In the genomic region with DNA sequence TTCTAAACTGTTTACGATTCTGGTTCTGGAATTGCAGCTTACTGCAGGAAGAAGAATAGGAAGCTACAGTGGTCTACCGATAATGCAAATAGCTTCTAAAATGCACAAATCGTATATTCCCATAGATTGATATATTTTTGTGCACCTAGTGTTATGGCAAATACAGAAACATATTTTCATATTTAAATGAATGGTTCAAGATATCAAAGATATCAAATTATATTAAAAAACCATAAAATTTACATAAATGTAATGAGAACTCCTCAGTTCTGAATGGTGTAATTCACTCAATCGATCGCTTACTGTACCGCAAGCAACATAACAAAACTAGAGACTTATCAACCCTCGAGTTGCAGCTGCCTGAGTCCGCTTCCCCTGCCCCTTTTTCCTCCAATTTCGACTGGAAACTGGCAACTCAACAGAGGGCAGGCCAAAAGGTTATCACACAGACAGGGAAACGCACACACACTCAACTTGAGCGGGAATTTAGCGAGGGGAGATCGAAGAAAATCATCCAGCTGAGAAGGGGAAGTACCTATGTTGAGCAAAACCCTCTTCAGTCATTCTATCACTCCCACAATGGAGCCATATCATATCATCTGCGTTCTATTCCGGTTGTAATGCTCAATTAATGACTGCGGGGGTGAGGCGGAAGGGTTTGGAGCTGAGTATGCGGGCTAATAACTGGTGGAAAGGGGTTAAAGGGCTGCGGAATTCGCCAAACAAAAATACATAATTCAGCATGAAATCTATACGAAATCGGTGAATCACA, we compare ENCODE assay signal across 1 fruit fly cellular context.
TF ChIP-seq lines count a peak whose summit lies in the region.

No protein-coding gene starts in this region.

TF ChIP-seq in whole organism, embryonic, 481 proteins besides CTCF, POLR2A, EP300 and RAD21 (continued from another document):
- peak; percentile 45 for TF ChIP-seq fd96Cb (tag; optimal IDR thresholded peaks at IDR 0.05; lab: Kevin White, UChicago)
- peak; percentile 26 for TF ChIP-seq CG13775 (GFP tag; optimal IDR thresholded peaks at IDR 0.05; lab: Kevin White, UChicago)
- TF ChIP-seq CG1603 (tag; optimal IDR thresholded peaks at IDR 0.05; lab: Kevin White, UChicago) = no peak
- TF ChIP-seq CG2202 (tag; optimal IDR thresholded peaks at IDR 0.05; lab: Kevin White, UChicago) = peak; percentile 41
- peak; percentile 51 for TF ChIP-seq CG16815 (GFP tag; optimal IDR thresholded peaks at IDR 0.05; lab: Kevin White, UChicago)
- TF ChIP-seq tin (GFP tag; optimal IDR thresholded peaks at IDR 0.05; lab: Kevin White, UChicago) = peak; percentile 31
- TF ChIP-seq CG13894 (tag; optimal IDR thresholded peaks at IDR 0.05; lab: Kevin White, UChicago) = peak; percentile 52
- TF ChIP-seq Ravus (GFP tag; IDR thresholded peaks at IDR 0.05; lab: Robert Waterston, UW) = no peak
- TF ChIP-seq CG2678 (tag; optimal IDR thresholded peaks at IDR 0.05; lab: Kevin White, UChicago) = peak; percentile 52
- peak; percentile 17 for TF ChIP-seq CG1233 (GFP tag; optimal IDR thresholded peaks at IDR 0.05; lab: Kevin White, UChicago)
- TF ChIP-seq CG11093 (GFP tag; IDR thresholded peaks at IDR 0.05; lab: Robert Waterston, UW) = no peak
- TF ChIP-seq CG18476 (GFP tag; optimal IDR thresholded peaks at IDR 0.05; lab: Kevin White, UChicago) = peak; percentile 100
- no peak for TF ChIP-seq HLH4C (GFP tag; IDR thresholded peaks at IDR 0.05; lab: Robert Waterston, UW; ENCODE audit: partially characterized antibody)
- TF ChIP-seq Trl (optimal IDR thresholded peaks at IDR 0.05; lab: Kevin White, UChicago) = no peak
- TF ChIP-seq Trl (GFP tag; optimal IDR thresholded peaks at IDR 0.05; lab: Kevin White, UChicago) = no peak
- peak in 1 of 2 experiments; percentile 21 for TF ChIP-seq chif (GFP tag; optimal IDR thresholded peaks at IDR 0.05; lab: Kevin White, UChicago)
- peak in 1 of 2 experiments; percentile 58 for TF ChIP-seq bsh (GFP tag; optimal IDR thresholded peaks at IDR 0.05; lab: Kevin White, UChicago)
- TF ChIP-seq CG30403 (GFP tag; optimal IDR thresholded peaks at IDR 0.05; lab: Kevin White, UChicago) = peak; percentile 42
- peak; percentile 45 for TF ChIP-seq trem (tag; optimal IDR thresholded peaks at IDR 0.05; lab: Kevin White, UChicago)
- no peak for TF ChIP-seq CG31365 (tag; optimal IDR thresholded peaks at IDR 0.05; lab: Kevin White, UChicago)
- no peak for TF ChIP-seq bowl (GFP tag; IDR thresholded peaks at IDR 0.05; lab: Robert Waterston, UW)
- TF ChIP-seq H2.0 (GFP tag; IDR thresholded peaks at IDR 0.05; lab: Robert Waterston, UW) = no peak
- TF ChIP-seq CG9437 (GFP tag; optimal IDR thresholded peaks at IDR 0.05; lab: Kevin White, UChicago) = peak; percentile 19
- peak; percentile 29 for TF ChIP-seq zen (tag; optimal IDR thresholded peaks at IDR 0.05; lab: Kevin White, UChicago)
- no peak for TF ChIP-seq Sry-δ (GFP tag; optimal IDR thresholded peaks at IDR 0.05; lab: Kevin White, UChicago)
- peak; percentile 11 for TF ChIP-seq stwl (tag; optimal IDR thresholded peaks at IDR 0.05; lab: Kevin White, UChicago)
- no peak for TF ChIP-seq CG4404 (GFP tag; IDR thresholded peaks at IDR 0.05; lab: Robert Waterston, UW)
- TF ChIP-seq sd (tag; optimal IDR thresholded peaks at IDR 0.05; lab: Kevin White, UChicago) = peak; percentile 9
- peak; percentile 35 for TF ChIP-seq CG1602 (GFP tag; optimal IDR thresholded peaks at IDR 0.05; lab: Kevin White, UChicago)
- peak; percentile 18 for TF ChIP-seq Asciz (GFP tag; optimal IDR thresholded peaks at IDR 0.05; lab: Kevin White, UChicago)
- TF ChIP-seq CG6254 (GFP tag; optimal IDR thresholded peaks at IDR 0.05; lab: Kevin White, UChicago) = peak; percentile 18
- TF ChIP-seq CG10979 (tag; optimal IDR thresholded peaks at IDR 0.05; lab: Kevin White, UChicago) = peak; percentile 74
- TF ChIP-seq oc (tag; optimal IDR thresholded peaks at IDR 0.05; lab: Kevin White, UChicago) = peak; percentile 13
- no peak for TF ChIP-seq schlank (tag; optimal IDR thresholded peaks at IDR 0.05; lab: Kevin White, UChicago)
- peak; percentile 5 for TF ChIP-seq CG15269 (tag; optimal IDR thresholded peaks at IDR 0.05; lab: Kevin White, UChicago)
- TF ChIP-seq onecut (GFP tag; IDR thresholded peaks at IDR 0.05; lab: Robert Waterston, UW) = peak; percentile 50
- peak; percentile 40 for TF ChIP-seq Blimp-1 (GFP tag; optimal IDR thresholded peaks at IDR 0.05; lab: Kevin White, UChicago)
- TF ChIP-seq CG7556 (GFP tag; optimal IDR thresholded peaks at IDR 0.05; lab: Kevin White, UChicago) = peak; percentile 46
- TF ChIP-seq nerfin-2 (GFP tag; IDR thresholded peaks at IDR 0.05; lab: Robert Waterston, UW; ENCODE audit: partially characterized antibody) = no peak
- no peak for TF ChIP-seq CG14441 (GFP tag; IDR thresholded peaks at IDR 0.05; lab: Robert Waterston, UW)
- TF ChIP-seq lilli (GFP tag; optimal IDR thresholded peaks at IDR 0.05; lab: Kevin White, UChicago) = peak; percentile 3
- peak in 1 of 2 experiments; percentile 15 for TF ChIP-seq Hr51 (GFP tag; optimal IDR thresholded peaks at IDR 0.05; lab: Kevin White, UChicago)
- TF ChIP-seq gcm (GFP tag; optimal IDR thresholded peaks at IDR 0.05; lab: Kevin White, UChicago) = peak; percentile 59
- no peak for TF ChIP-seq rib (GFP tag; IDR thresholded peaks at IDR 0.05; lab: Robert Waterston, UW)
- TF ChIP-seq CG6683 (GFP tag; optimal IDR thresholded peaks at IDR 0.05; lab: Kevin White, UChicago) = no peak
- TF ChIP-seq D19A (tag; optimal IDR thresholded peaks at IDR 0.05; lab: Kevin White, UChicago) = peak; percentile 35
